Fruit fly (Drosophila melanogaster) whole organism, prepupa: Measurements from ENCODE around the gene hiw.

ENCODE experiments used
- CG11762 ChIP-seq: fragments of 200-800 bp; sonication (Bioruptor generic); optimal IDR thresholded peaks from 3 replicates; lab custom pipeline; 2016; ENCODE audit warnings: missing biosample characterization, missing genetic modification characterization; ENCODE audit not compliant: insufficient read depth
- CG1621 ChIP-seq: fragments of 200-800 bp; sonication (Bioruptor generic); optimal IDR thresholded peaks from 3 replicates; lab custom pipeline; 2018; ENCODE audit warnings: missing biosample characterization, mild to moderate bottlenecking, missing genetic modification characterization
- CG16779 ChIP-seq: fragments of 200-800 bp; sonication (Bioruptor generic); optimal IDR thresholded peaks from 3 replicates; lab custom pipeline; 2017; ENCODE audit warnings: missing biosample characterization, mild to moderate bottlenecking, missing genetic modification characterization
- CG3032 ChIP-seq: fragments of 200-800 bp; optimal IDR thresholded peaks from 2 replicates; lab custom pipeline; 2019; ENCODE audit warnings: missing biosample characterization, mild to moderate bottlenecking, missing genetic modification characterization, moderate library complexity
- CG31627 ChIP-seq: fragments of 200-800 bp; sonication (Bioruptor generic); optimal IDR thresholded peaks from 3 replicates; lab custom pipeline; 2016; ENCODE audit warnings: missing biosample characterization, missing genetic modification characterization
- CG32006 ChIP-seq: fragments of 200-800 bp; sonication (Bioruptor generic); optimal IDR thresholded peaks from 3 replicates; lab custom pipeline; 2017; ENCODE audit warnings: missing biosample characterization, mild to moderate bottlenecking, missing genetic modification characterization
- CG34406 ChIP-seq: fragments of 200-800 bp; sonication (Bioruptor generic); optimal IDR thresholded peaks from 3 replicates; lab custom pipeline; 2016; ENCODE audit warnings: missing biosample characterization, missing genetic modification characterization
- CG3919 ChIP-seq: fragments of 200-800 bp; sonication (Bioruptor generic); optimal IDR thresholded peaks from 3 replicates; lab custom pipeline; 2016; ENCODE audit warnings: missing biosample characterization, missing genetic modification characterization
- CG4318 ChIP-seq: fragments of 200-800 bp; sonication (Bioruptor generic); optimal IDR thresholded peaks from 3 replicates; lab custom pipeline; 2017; ENCODE audit warnings: missing biosample characterization, mild to moderate bottlenecking, missing genetic modification characterization
- CG6163 ChIP-seq: fragments of 200-800 bp; sonication (Bioruptor generic); IDR thresholded peaks from 3 replicates; pipeline ENCODE4 v1.3.6; 2022; ENCODE audit warnings: missing biosample characterization, missing genetic modification characterization
- CG6276 ChIP-seq: fragments of 200-800 bp; sonication (Bioruptor generic); optimal IDR thresholded peaks from 2 replicates; lab custom pipeline; 2017; ENCODE audit warnings: missing biosample characterization, mild to moderate bottlenecking, missing genetic modification characterization
- CG6792 ChIP-seq: fragments of 200-800 bp; sonication (Bioruptor generic); optimal IDR thresholded peaks from 3 replicates; lab custom pipeline; 2016; ENCODE audit warnings: missing biosample characterization, missing genetic modification characterization
- CG6808 ChIP-seq: fragments of 200-800 bp; sonication (Bioruptor generic); optimal IDR thresholded peaks from 3 replicates; lab custom pipeline; 2017; ENCODE audit warnings: missing biosample characterization, missing genetic modification characterization, mild to moderate bottlenecking, moderate library complexity, missing genetic modification reagents
- CG6854 ChIP-seq: fragments of 200-800 bp; sonication (Bioruptor generic); optimal IDR thresholded peaks from 2 replicates; lab custom pipeline; 2017; ENCODE audit warnings: missing biosample characterization, mild to moderate bottlenecking, missing genetic modification characterization
- CG7368 ChIP-seq: fragments of 200-800 bp; sonication (Bioruptor generic); optimal IDR thresholded peaks from 3 replicates; lab custom pipeline; 2016; ENCODE audit warnings: missing biosample characterization, missing genetic modification characterization
- CG8119 ChIP-seq: fragments of 200-800 bp; sonication (Bioruptor generic); IDR thresholded peaks from 3 replicates; pipeline ENCODE4 v1.3.6; 2022; ENCODE audit warnings: missing biosample characterization, missing genetic modification characterization
- CG8319 ChIP-seq: fragments of 200-800 bp; sonication (Bioruptor generic); optimal IDR thresholded peaks from 3 replicates; lab custom pipeline; 2016; ENCODE audit warnings: missing biosample characterization, missing genetic modification characterization
- CG8632 ChIP-seq: fragments of 200-800 bp; sonication (Bioruptor generic); optimal IDR thresholded peaks from 3 replicates; lab custom pipeline; 2016; ENCODE audit warnings: missing biosample characterization, missing genetic modification characterization
- Eip75B ChIP-seq: fragments of 200-800 bp; sonication (Bioruptor generic); optimal IDR thresholded peaks from 3 replicates; lab custom pipeline; 2016; ENCODE audit warnings: missing biosample characterization, missing genetic modification characterization
- Eip78C ChIP-seq: fragments of 200-800 bp; sonication (Bioruptor generic); peaks from one replicate; lab custom pipeline; 2016; ENCODE audit warnings: missing biosample characterization, missing genetic modification characterization
- Ets21C ChIP-seq: fragments of 200-800 bp; sonication (Bioruptor generic); optimal IDR thresholded peaks from 3 replicates; lab custom pipeline; 2016; ENCODE audit warnings: missing biosample characterization, missing genetic modification characterization
- Gug ChIP-seq: fragments of 200-800 bp; sonication (Bioruptor generic); IDR thresholded peaks from 2 replicates; pipeline ENCODE4 v1.3.6; 2022; ENCODE audit warnings: missing biosample characterization, missing genetic modification characterization
- Hr39 ChIP-seq: fragments of 200-800 bp; sonication (Bioruptor generic); optimal IDR thresholded peaks from 2 replicates; lab custom pipeline; 2016; ENCODE audit warnings: missing biosample characterization, missing genetic modification characterization
- Met ChIP-seq: fragments of 200-800 bp; sonication (Bioruptor generic); optimal IDR thresholded peaks from 3 replicates; lab custom pipeline; 2016; ENCODE audit warnings: missing biosample characterization, missing genetic modification characterization
- Smox ChIP-seq: fragments of 200-800 bp; sonication (Bioruptor generic); optimal IDR thresholded peaks from 3 replicates; lab custom pipeline; 2016; ENCODE audit warnings: missing biosample characterization, missing genetic modification characterization
- Sox102F ChIP-seq: fragments of 200-800 bp; sonication (Bioruptor generic); optimal IDR thresholded peaks from 2 replicates; lab custom pipeline; 2016; ENCODE audit warnings: missing biosample characterization, mild to moderate bottlenecking, missing genetic modification characterization
- Sox14 ChIP-seq: fragments of 200-800 bp; sonication (Bioruptor generic); optimal IDR thresholded peaks from 3 replicates; lab custom pipeline; 2016; ENCODE audit warnings: missing biosample characterization, missing genetic modification characterization
- Sox15 ChIP-seq: fragments of 200-800 bp; sonication (Bioruptor generic); optimal IDR thresholded peaks from 3 replicates; lab custom pipeline; 2016; ENCODE audit warnings: missing biosample characterization, missing genetic modification characterization
- achi ChIP-seq: fragments of 200-800 bp; sonication (Bioruptor generic); optimal IDR thresholded peaks from 3 replicates; lab custom pipeline; 2016; ENCODE audit warnings: missing biosample characterization, missing genetic modification characterization
- acj6 ChIP-seq: fragments of 200-800 bp; sonication (Bioruptor generic); optimal IDR thresholded peaks from 3 replicates; lab custom pipeline; 2016; ENCODE audit warnings: missing biosample characterization, missing genetic modification characterization
- cyc ChIP-seq: fragments of 200-800 bp; sonication (Bioruptor generic); optimal IDR thresholded peaks from 3 replicates; lab custom pipeline; 2016; ENCODE audit warnings: missing biosample characterization, missing genetic modification characterization
- dac ChIP-seq: fragments of 200-800 bp; sonication (Bioruptor generic); optimal IDR thresholded peaks from 2 replicates; lab custom pipeline; 2017; ENCODE audit warnings: missing biosample characterization, mild to moderate bottlenecking, missing genetic modification characterization
- dsx ChIP-seq: fragments of 200-800 bp; optimal IDR thresholded peaks from 3 replicates; lab custom pipeline; 2019; ENCODE audit warnings: missing biosample characterization, mild to moderate bottlenecking, missing genetic modification characterization, moderate library complexity; ENCODE audit not compliant: poor library complexity, severe bottlenecking
- eg ChIP-seq: fragments of 200-800 bp; sonication (Bioruptor generic); IDR thresholded peaks from 3 replicates; pipeline ENCODE4 v1.3.6; 2022; ENCODE audit warnings: missing biosample characterization, missing genetic modification characterization
- esn ChIP-seq: fragments of 200-800 bp; sonication (Bioruptor generic); optimal IDR thresholded peaks from 2 replicates; lab custom pipeline; 2016; ENCODE audit warnings: missing biosample characterization, mild to moderate bottlenecking, missing genetic modification characterization, moderate library complexity
- fd59A ChIP-seq: fragments of 200-800 bp; sonication (Bioruptor generic); optimal IDR thresholded peaks from 2 replicates; lab custom pipeline; 2017; ENCODE audit warnings: missing biosample characterization, mild to moderate bottlenecking, missing genetic modification characterization, missing genetic modification reagents
- fkh ChIP-seq: fragments of 200-800 bp; sonication (Bioruptor generic); optimal IDR thresholded peaks from 3 replicates; lab custom pipeline; 2017; ENCODE audit warnings: missing biosample characterization, mild to moderate bottlenecking, missing genetic modification characterization, moderate library complexity
- lz ChIP-seq: fragments of 200-800 bp; sonication (Bioruptor generic); optimal IDR thresholded peaks from 3 replicates; lab custom pipeline; 2016; ENCODE audit warnings: missing biosample characterization, missing genetic modification characterization
- pdm3 ChIP-seq: fragments of 200-800 bp; sonication (Bioruptor generic); optimal IDR thresholded peaks from 3 replicates; lab custom pipeline; 2016; ENCODE audit warnings: missing biosample characterization, missing genetic modification characterization
- salr ChIP-seq, 2 experiments: fragments of 200-800 bp; sonication (Bioruptor generic); optimal IDR thresholded peaks; 3 replicates each; lab custom pipeline; 2016 to 2018; ENCODE audit warnings: missing biosample characterization in 2 of 2, missing genetic modification characterization in 2 of 2, mild to moderate bottlenecking in 1 of 2
- spab ChIP-seq: fragments of 200-800 bp; sonication (Bioruptor generic); optimal IDR thresholded peaks from 2 replicates; lab custom pipeline; 2017; ENCODE audit warnings: missing biosample characterization, mild to moderate bottlenecking, missing genetic modification characterization, missing genetic modification reagents
- ss ChIP-seq, 2 experiments: fragments of 200-800 bp; sonication (Bioruptor generic); optimal IDR thresholded peaks; 2 replicates in 1 of 2; 3 replicates in 1 of 2; lab custom pipeline; 2017 to 2018; ENCODE audit warnings: mild to moderate bottlenecking in 2 of 2, missing biosample characterization in 2 of 2, missing genetic modification characterization in 2 of 2, moderate library complexity in 1 of 2
- topi ChIP-seq: fragments of 200-800 bp; sonication (Bioruptor generic); optimal IDR thresholded peaks from 3 replicates; lab custom pipeline; 2016; ENCODE audit warnings: missing biosample characterization, missing genetic modification characterization
- vri ChIP-seq: fragments of 200-800 bp; sonication (Bioruptor generic); optimal IDR thresholded peaks from 3 replicates; lab custom pipeline; 2016; ENCODE audit warnings: missing biosample characterization, mild to moderate bottlenecking, missing genetic modification characterization

Gene hiw

DNA sequence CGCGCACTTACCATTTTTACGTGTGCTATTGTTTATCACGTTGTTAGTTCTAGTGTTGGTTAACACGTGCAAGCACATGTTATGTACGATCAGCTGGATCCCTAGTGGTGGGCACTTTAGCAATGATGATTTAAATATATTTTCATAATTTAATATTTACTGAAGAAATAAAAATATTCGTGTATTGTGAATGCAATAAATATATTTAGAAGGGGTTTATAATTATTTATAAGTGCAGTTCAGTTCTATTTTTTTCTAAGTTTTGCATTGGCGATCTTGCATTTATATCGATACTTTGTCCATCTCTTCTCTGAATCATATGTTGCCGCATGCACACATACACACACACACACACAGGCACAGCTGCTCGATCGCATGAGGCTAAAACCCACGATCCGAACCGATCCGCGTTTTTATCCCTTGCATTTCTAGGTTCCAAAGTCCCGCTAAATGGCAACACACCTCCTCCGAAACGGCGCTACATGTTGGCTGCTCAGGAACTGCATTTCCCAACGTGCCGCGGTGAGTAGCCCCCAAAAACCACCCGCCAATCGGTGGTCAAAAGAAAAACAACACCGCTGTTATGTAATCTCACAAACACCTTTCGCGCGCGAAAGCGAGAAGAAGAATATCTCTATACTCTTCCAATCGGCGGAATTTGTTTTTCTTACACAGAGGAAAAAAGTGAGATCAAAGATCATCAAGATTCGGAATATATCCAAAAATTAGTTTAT lies 22.7 kb upstream of the hiw start, which contains the start of the genes CG15027 and Dbct (continued):
- TF ChIP-seq CG8119 (GFP tag; lab: Robert Waterston, UW) = peak; percentile 53
- peak; percentile 42 for TF ChIP-seq Hr39 (GFP tag; lab: Kevin White, UChicago)
- TF ChIP-seq CG31627 = peak; percentile 45
- TF ChIP-seq CG6163 = peak; percentile 69
- TF ChIP-seq achi = peak; percentile 64
- TF ChIP-seq ss (GFP tag; optimal IDR thresholded peaks at IDR 0.05; lab: Kevin White, UChicago) = peak; percentile 21 to 55
- peak; percentile 65 for TF ChIP-seq acj6 (GFP tag; lab: Kevin White, UChicago)
- peak; percentile 53 for TF ChIP-seq CG3919
- peak; percentile 51 for TF ChIP-seq cyc
- TF ChIP-seq Eip78C (GFP tag; lab: Kevin White, UChicago) = peak; percentile 75
- TF ChIP-seq CG8319 (GFP tag; lab: Kevin White, UChicago) = peak; percentile 49
- peak; percentile 32 for TF ChIP-seq Sox102F (GFP tag; lab: Kevin White, UChicago)
- TF ChIP-seq CG34406 (GFP tag; lab: Kevin White, UChicago) = peak; percentile 63
- no peak for TF ChIP-seq dac (GFP tag; lab: Kevin White, UChicago)
- TF ChIP-seq fkh (GFP tag; lab: Kevin White, UChicago) = peak; percentile 60
- TF ChIP-seq Ets21C (GFP tag; lab: Kevin White, UChicago) = peak; percentile 28
- peak; percentile 64 for TF ChIP-seq Met
- peak; percentile 46 for TF ChIP-seq dsx (GFP tag; lab: Kevin White, UChicago)
- TF ChIP-seq CG3032 (tag; lab: Kevin White, UChicago) = peak; percentile 69
- no peak for TF ChIP-seq spab
- TF ChIP-seq CG6792 = peak; percentile 41
- peak; percentile 3 for TF ChIP-seq CG6854 (GFP tag; lab: Kevin White, UChicago)
- peak; percentile 37 for TF ChIP-seq CG6808 (GFP tag; lab: Kevin White, UChicago)
- TF ChIP-seq fd59A = peak; percentile 34
- peak; percentile 23; the same call in 1 of the 2 replicates for TF ChIP-seq Gug (GFP tag; lab: Robert Waterston, UW)

DNA sequence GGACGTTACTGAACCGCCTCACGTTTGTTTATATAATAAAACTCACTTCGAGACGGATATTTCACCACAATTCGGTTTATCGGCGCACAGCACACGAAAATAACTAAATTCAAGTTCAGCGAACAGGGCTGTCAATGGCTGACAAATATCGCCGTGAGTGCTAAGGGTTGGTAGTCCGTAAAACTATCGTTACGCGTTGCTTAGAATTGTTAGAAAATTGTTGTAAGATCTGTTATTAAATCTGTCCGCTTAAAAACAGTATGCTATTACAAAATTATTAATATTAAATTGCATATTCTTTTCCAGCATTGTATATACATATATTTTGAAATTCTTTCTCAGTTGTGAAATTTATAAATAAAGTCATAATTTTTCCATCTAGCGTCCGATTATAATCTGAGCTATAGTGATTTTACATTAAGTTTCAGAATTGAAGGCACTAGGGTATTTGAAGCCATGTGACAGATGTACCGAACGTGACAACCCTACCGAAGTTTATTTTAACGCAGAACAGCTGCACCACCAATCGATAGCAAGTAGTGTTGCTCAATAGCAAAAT lies 21.4 kb upstream of the hiw start, which contains the start of gene Cox17:
TSS of gene Cox17 (minus strand) at position 120 of the 559 bp plus-strand sequence.
- TF ChIP-seq acj6 (GFP tag; lab: Kevin White, UChicago) (peak; percentile 85), CG3919 (peak; percentile 77), CG6276 (GFP tag; lab: Kevin White, UChicago) (peak; percentile 72), salr (GFP tag; optimal IDR thresholded peaks at IDR 0.05; lab: Kevin White, UChicago) (peak in 1 of 2 experiments; percentile 87), Sox14 (GFP tag; lab: Kevin White, UChicago) (peak; percentile 80), CG4318 (GFP tag; lab: Kevin White, UChicago) (peak; percentile 75), pdm3 (GFP tag; lab: Kevin White, UChicago) (peak; percentile 79), Eip78C (GFP tag; lab: Kevin White, UChicago) (peak; percentile 91), CG6163 (0 out of 3 replicates have a peak, but pooled peaks have one; percentile 42), Ets21C (GFP tag; lab: Kevin White, UChicago) (peak; percentile 77), dsx (GFP tag; lab: Kevin White, UChicago) (peak; percentile 48), eg (GFP tag; lab: Robert Waterston, UW) (peak; percentile 62), CG16779 (tag; lab: Kevin White, UChicago) (peak; percentile 15), CG3032 (tag; lab: Kevin White, UChicago) (peak; percentile 81), fkh (GFP tag; lab: Kevin White, UChicago) (peak; percentile 74), achi (peak; percentile 86), Sox15 (GFP tag; lab: Kevin White, UChicago) (peak; percentile 84), CG8119 (GFP tag; lab: Robert Waterston, UW) (peak; percentile 68), lz (peak; percentile 88), ss (GFP tag; optimal IDR thresholded peaks at IDR 0.05; lab: Kevin White, UChicago) (peak; percentile 61 to 81), CG31627 (peak; percentile 81), topi (peak; percentile 78), CG7368 (GFP tag; lab: Kevin White, UChicago) (peak; percentile 25), CG1621 (tag; lab: Kevin White, UChicago) (peak; percentile 68), esn (GFP tag; lab: Kevin White, UChicago) (peak; percentile 86), CG34406 (GFP tag; lab: Kevin White, UChicago) (peak; percentile 78), CG32006 (peak; percentile 88), Sox102F (GFP tag; lab: Kevin White, UChicago) (peak; percentile 74), CG6792 (peak; percentile 73), Eip75B (GFP tag; lab: Kevin White, UChicago) (peak; percentile 77), CG8632 (GFP tag; lab: Kevin White, UChicago) (peak; percentile 76), Smox (peak; percentile 84), vri (GFP tag; lab: Kevin White, UChicago) (peak; percentile 64), CG11762 (peak; percentile 59), spab (peak; percentile 59), fd59A (peak; percentile 63)
